Worm (Caenorhabditis elegans) whole organism, late embryonic: ENCODE measurements around the gene F01F1.14.

Experiments used
- K09A11.1 ChIP-seq: sonication (generic microtip); optimal IDR thresholded peaks from 2 replicates; lab custom pipeline; 2017; ENCODE audit warnings: antibody characterized with exemption, mild to moderate bottlenecking, missing genetic modification characterization, missing compliant biosample characterization; ENCODE audit not compliant: insufficient read depth
- ahr-1 ChIP-seq: sonication (generic microtip); optimal IDR thresholded peaks from 2 replicates; lab custom pipeline; 2016; ENCODE audit warnings: missing genetic modification characterization, missing compliant biosample characterization
- ama-1 ChIP-seq: fragments of 150-350 bp; optimal IDR thresholded peaks from 2 replicates; lab custom pipeline; 2014
- ceh-2 ChIP-seq: sonication (generic microtip); optimal IDR thresholded peaks from 2 replicates; lab custom pipeline; 2016; ENCODE audit warnings: missing genotype, missing genetic modification characterization, missing compliant biosample characterization
- ceh-45 ChIP-seq: fragments of 200-800 bp; sonication (Bioruptor generic); IDR thresholded peaks from 2 replicates; pipeline ENCODE4 v1.3.6; 2022; ENCODE audit warnings: missing genetic modification reagents, missing genetic modification characterization, missing compliant biosample characterization
- dmd-4 ChIP-seq: sonication (generic microtip); optimal IDR thresholded peaks from 2 replicates; lab custom pipeline; 2016; ENCODE audit warnings: borderline replicate concordance, missing genetic modification characterization, missing compliant biosample characterization
- fkh-10 ChIP-seq: fragments of 150-350 bp; optimal IDR thresholded peaks from 2 replicates; lab custom pipeline; 2014; ENCODE audit warnings: missing biosample characterization, missing genetic modification reagents, missing genetic modification characterization
- nhr-11 ChIP-seq: fragments of 150-350 bp; optimal IDR thresholded peaks from 2 replicates; lab custom pipeline; 2014; ENCODE audit warnings: missing biosample characterization, missing genetic modification characterization
- pha-2 ChIP-seq: sonication (generic microtip); optimal IDR thresholded peaks from 2 replicates; lab custom pipeline; 2017; ENCODE audit warnings: mild to moderate bottlenecking, missing genetic modification characterization, missing compliant biosample characterization
- rnt-1 ChIP-seq: sonication (generic microtip); optimal IDR thresholded peaks from 2 replicates; lab custom pipeline; 2016; ENCODE audit warnings: missing genetic modification characterization, missing compliant biosample characterization
- sox-4 ChIP-seq: sonication (generic microtip); optimal IDR thresholded peaks from 2 replicates; lab custom pipeline; 2017; ENCODE audit warnings: mild to moderate bottlenecking, missing genetic modification characterization, inconsistent platforms, missing compliant biosample characterization

ce11 chrIII:5863774-5864173 is 18.9 kb downstream of the F01F1.14 start, which contains the start of gene dnpp-1:
- TF ChIP-seq ama-1 (lab: Kevin White, UChicago) (no peak), fkh-10 (GFP tag; lab: Kevin White, UChicago) (no peak), ahr-1 (tag; lab: Kevin White, UChicago) (no peak), nhr-11 (tag; lab: Kevin White, UChicago) (no peak), ceh-45 (GFP tag; lab: Robert Waterston, UW) (no peak), dmd-4 (tag; lab: Kevin White, UChicago) (no peak), ceh-2 (tag; lab: Kevin White, UChicago) (no peak), K09A11.1 (tag; lab: Kevin White, UChicago) (no peak), sox-4 (tag; lab: Kevin White, UChicago) (no peak), pha-2 (tag; lab: Kevin White, UChicago) (no peak), rnt-1 (tag; lab: Kevin White, UChicago) (no peak)
